Fruit fly (Drosophila melanogaster): ENCODE results near the gene CG31373.

The CG31373 gene

dm6 chr3R:10684284-10684683 lies 24.9 kb downstream of the CG31373 start (continued):
- TF ChIP-seq CG3032 (tag; optimal IDR thresholded peaks at IDR 0.05) (no peak), CG10631 (GFP tag; optimal IDR thresholded peaks at IDR 0.05) (peak; percentile 28), ss (GFP tag; optimal IDR thresholded peaks at IDR 0.05) (no peak), CG6792 (GFP tag; optimal IDR thresholded peaks at IDR 0.05) (peak; percentile 26), CG16779 (tag; optimal IDR thresholded peaks at IDR 0.05) (no peak), Ets96B (tag; optimal IDR thresholded peaks at IDR 0.05) (no peak), CG32006 (GFP tag; optimal IDR thresholded peaks at IDR 0.05) (peak; percentile 73), CG9139 (GFP tag; optimal IDR thresholded peaks at IDR 0.05) (no peak), CG31627 (GFP tag; optimal IDR thresholded peaks at IDR 0.05) (peak; percentile 36), fd59A (GFP tag; optimal IDR thresholded peaks at IDR 0.05) (no peak), dac (GFP tag; optimal IDR thresholded peaks at IDR 0.05) (peak; percentile 28), topi (GFP tag; optimal IDR thresholded peaks at IDR 0.05) (peak; percentile 46), Met (GFP tag; optimal IDR thresholded peaks at IDR 0.05) (peak; percentile 49), CG4318 (GFP tag; optimal IDR thresholded peaks at IDR 0.05) (peak; percentile 60), CG11762 (GFP tag; optimal IDR thresholded peaks at IDR 0.05; ENCODE audit: insufficient read depth) (no peak), Lpt (GFP tag; optimal IDR thresholded peaks at IDR 0.05) (peak; percentile 58), Sox102F (GFP tag; optimal IDR thresholded peaks at IDR 0.05) (peak; percentile 54), Eip93F (GFP tag; optimal IDR thresholded peaks at IDR 0.05) (no peak), CG6163 (GFP tag; IDR thresholded peaks at IDR 0.05) (0 out of 3 replicates have a peak, but pooled peaks have one; percentile 52)

dm6 chr3R:10683226-10683625 lies 25.9 kb downstream of the CG31373 start:
- TF ChIP-seq CG8119 (GFP tag; IDR thresholded peaks at IDR 0.05) (no peak), cyc (GFP tag; optimal IDR thresholded peaks at IDR 0.05) (no peak), Eip78C (GFP tag) (peak; percentile 11), Blimp-1 (GFP tag; optimal IDR thresholded peaks at IDR 0.05) (no peak)

- TF ChIP-seq Hr39 (GFP tag; optimal IDR thresholded peaks at IDR 0.05) (no peak), CG8119 (GFP tag; IDR thresholded peaks at IDR 0.05) (peak; percentile 45; the same call in 2 of the 3 replicates), Gug (GFP tag; IDR thresholded peaks at IDR 0.05) (peak; percentile 46), fd85E (GFP tag; optimal IDR thresholded peaks at IDR 0.05) (no peak), Hr38 (GFP tag; optimal IDR thresholded peaks at IDR 0.05) (no peak), CG11294 (GFP tag; IDR thresholded peaks at IDR 0.05) (peak; percentile 33; the same call in 1 of the 2 replicates), CG6163 (GFP tag; IDR thresholded peaks at IDR 0.05) (peak; percentile 62), CG16779 (tag; optimal IDR thresholded peaks at IDR 0.05) (no peak), Eip93F (GFP tag; optimal IDR thresholded peaks at IDR 0.05) (no peak), CG8632 (GFP tag; optimal IDR thresholded peaks at IDR 0.05) (no peak), dac (GFP tag; optimal IDR thresholded peaks at IDR 0.05) (no peak), pdm3 (GFP tag; optimal IDR thresholded peaks at IDR 0.05) (no peak), eg (GFP tag; IDR thresholded peaks at IDR 0.05) (peak; percentile 81), spab (GFP tag; optimal IDR thresholded peaks at IDR 0.05) (no peak), CG6276 (GFP tag; optimal IDR thresholded peaks at IDR 0.05) (no peak), CG15336 (GFP tag; IDR thresholded peaks at IDR 0.05) (peak; percentile 60), Sox102F (GFP tag; optimal IDR thresholded peaks at IDR 0.05) (no peak), Eip78C (GFP tag) (peak; percentile 19), CG7368 (GFP tag; optimal IDR thresholded peaks at IDR 0.05) (no peak), Blimp-1 (GFP tag; optimal IDR thresholded peaks at IDR 0.05) (no peak), fkh (GFP tag; optimal IDR thresholded peaks at IDR 0.05) (no peak), svp (GFP tag) (no peak)
These were observed 27.5 kb downstream of the CG31373 start for dm6 chr3R:10681682-10681962.
